Worm (Caenorhabditis elegans) whole organism, L1 larva: ENCODE measurements around the gene ztf-7.

Source experiments
- C04F5.9 ChIP-seq: sonication (generic microtip); optimal IDR thresholded peaks from 2 replicates; lab custom pipeline; 2016; ENCODE audit warnings: missing genetic modification characterization, missing compliant biosample characterization
- C16A3.4 ChIP-seq: fragments of 150-350 bp; optimal IDR thresholded peaks from 2 replicates; lab custom pipeline; 2014; ENCODE audit warnings: missing biosample characterization, missing genetic modification characterization
- F16B12.6 ChIP-seq: fragments of 150-350 bp; optimal IDR thresholded peaks from 2 replicates; lab custom pipeline; 2014; ENCODE audit warnings: missing biosample characterization, missing genetic modification characterization
- Y116A8C.19 ChIP-seq: sonication (generic microtip); optimal IDR thresholded peaks from 2 replicates; lab custom pipeline; 2016; ENCODE audit warnings: missing compliant biosample characterization, missing genetic modification characterization, borderline replicate concordance
- aha-1 ChIP-seq: fragments of 150-350 bp; optimal IDR thresholded peaks from 2 replicates; lab custom pipeline; 2014; ENCODE audit warnings: missing biosample characterization, missing genetic modification characterization
- aly-2 ChIP-seq: fragments of 150-350 bp; optimal IDR thresholded peaks from 2 replicates; lab custom pipeline; 2014; ENCODE audit warnings: missing biosample characterization, missing genetic modification characterization
- ceh-82 ChIP-seq, 3 experiments: fragments of 150-350 bp in 1 of 3; sonication (generic microtip) in 2 of 3; optimal IDR thresholded peaks; 2 replicates each; lab custom pipeline; 2014 to 2017; ENCODE audit warnings: missing biosample characterization in 3 of 3, missing genetic modification characterization in 3 of 3
- ceh-88 ChIP-seq: fragments of 200-800 bp; sonication (Bioruptor generic); IDR thresholded peaks from 2 replicates; pipeline ENCODE4 v1.3.6; 2022; ENCODE audit warnings: missing genetic modification characterization, missing compliant biosample characterization
- ces-1 ChIP-seq: fragments of 150-350 bp; optimal IDR thresholded peaks from 2 replicates; lab custom pipeline; 2014; ENCODE audit warnings: missing biosample characterization, missing genetic modification reagents, missing genetic modification characterization
- efl-1 ChIP-seq, 4 experiments: fragments of 150-350 bp; optimal IDR thresholded peaks in 3 of 4; peaks in 1 of 4; 1 replicate in 1 of 4; 2 replicates in 3 of 4; lab custom pipeline; 2014; ENCODE audit warnings: missing biosample characterization in 2 of 4, missing genetic modification characterization in 2 of 4, missing genetic modification reagents in 2 of 4
- efl-3 ChIP-seq: fragments of 200-800 bp; sonication (Bioruptor generic); optimal IDR thresholded peaks from 2 replicates; lab custom pipeline; 2018; ENCODE audit warnings: mild to moderate bottlenecking, missing genetic modification characterization, missing compliant biosample characterization
- elt-2 ChIP-seq: sonication (generic microtip); optimal IDR thresholded peaks from 2 replicates; lab custom pipeline; 2016; ENCODE audit warnings: missing genetic modification characterization, mild to moderate bottlenecking, inconsistent platforms, missing compliant biosample characterization, missing genetic modification reagents
- elt-3 ChIP-seq, 6 experiments: fragments of 150-350 bp in 1 of 6; sonication (generic microtip); optimal IDR thresholded peaks; 2 replicates each; lab custom pipeline; 2017 to 2018; ENCODE audit warnings: missing biosample characterization in 6 of 6, missing genetic modification characterization in 6 of 6, inconsistent platforms in 1 of 6
- ets-5 ChIP-seq: fragments of 200-800 bp; sonication (Bioruptor generic); IDR thresholded peaks from 2 replicates; pipeline ENCODE4 v1.3.6; 2022; ENCODE audit warnings: missing genetic modification characterization, missing compliant biosample characterization
- fkh-10 ChIP-seq: sonication (generic microtip); optimal IDR thresholded peaks from 2 replicates; lab custom pipeline; 2017; ENCODE audit warnings: missing biosample characterization, missing genetic modification reagents, missing genetic modification characterization
- fos-1 ChIP-seq: fragments of 150-350 bp; optimal IDR thresholded peaks from 2 replicates; lab custom pipeline; 2014; ENCODE audit warnings: missing biosample characterization, missing genetic modification characterization
- hlh-17 ChIP-seq: fragments of 200-800 bp; sonication (Bioruptor generic); optimal IDR thresholded peaks from 2 replicates; lab custom pipeline; 2018; ENCODE audit warnings: missing genetic modification characterization, mild to moderate bottlenecking, missing compliant biosample characterization, moderate library complexity, borderline replicate concordance
- jun-1 ChIP-seq: fragments of 150-350 bp; optimal IDR thresholded peaks from 2 replicates; lab custom pipeline; 2014; ENCODE audit warnings: missing biosample characterization, missing genetic modification reagents, missing genetic modification characterization
- lin-14 ChIP-seq: fragments of 200-800 bp; sonication (Bioruptor generic); optimal IDR thresholded peaks from 2 replicates; lab custom pipeline; 2018; ENCODE audit warnings: mild to moderate bottlenecking, missing genetic modification characterization, moderate library complexity, missing compliant biosample characterization
- lin-15B ChIP-seq: fragments of 150-350 bp; sonication (generic microtip); optimal IDR thresholded peaks from 3 replicates; lab custom pipeline; 2014; ENCODE audit warnings: missing biosample characterization, missing genetic modification characterization
- lin-35 ChIP-seq, 2 experiments: fragments of 150-350 bp; optimal IDR thresholded peaks; 2 replicates each; lab custom pipeline; 2014; ENCODE audit warnings: missing biosample characterization in 2 of 2, missing genetic modification characterization in 2 of 2, missing genetic modification reagents in 2 of 2
- lir-3 ChIP-seq: sonication (generic microtip); optimal IDR thresholded peaks from 2 replicates; lab custom pipeline; 2016; ENCODE audit warnings: mild to moderate bottlenecking, missing genetic modification characterization, moderate library complexity, missing compliant biosample characterization; ENCODE audit not compliant: poor library complexity
- lsy-2 ChIP-seq, 2 experiments: fragments of 150-350 bp; optimal IDR thresholded peaks; 2 replicates each; lab custom pipeline; 2014; ENCODE audit warnings: missing biosample characterization in 2 of 2, missing genetic modification characterization in 2 of 2
- mdl-1 ChIP-seq, 2 experiments: fragments of 150-350 bp; optimal IDR thresholded peaks; 2 replicates each; lab custom pipeline; 2014 to 2017; ENCODE audit warnings: missing biosample characterization in 2 of 2, missing genetic modification characterization in 2 of 2, inconsistent platforms in 1 of 2
- nhr-47 ChIP-seq: sonication (generic microtip); optimal IDR thresholded peaks from 2 replicates; lab custom pipeline; 2016; ENCODE audit warnings: mild to moderate bottlenecking, missing genetic modification characterization, moderate library complexity, missing compliant biosample characterization
- nhr-71 ChIP-seq: sonication (generic microtip); optimal IDR thresholded peaks from 2 replicates; lab custom pipeline; 2016; ENCODE audit warnings: mild to moderate bottlenecking, missing genetic modification characterization, moderate library complexity, missing compliant biosample characterization
- nhr-84 ChIP-seq: sonication (generic microtip); optimal IDR thresholded peaks from 2 replicates; lab custom pipeline; 2017; ENCODE audit warnings: missing biosample characterization, missing genetic modification characterization
- pag-3 ChIP-seq: sonication (generic microtip); optimal IDR thresholded peaks from 2 replicates; lab custom pipeline; 2017; ENCODE audit warnings: missing genetic modification characterization, mild to moderate bottlenecking, missing compliant biosample characterization, antibody characterized with exemption, borderline replicate concordance; ENCODE audit not compliant: insufficient read depth
- rnt-1 ChIP-seq: sonication (generic microtip); optimal IDR thresholded peaks from 2 replicates; lab custom pipeline; 2016; ENCODE audit warnings: mild to moderate bottlenecking, missing genetic modification characterization, moderate library complexity, missing compliant biosample characterization
- skn-1 ChIP-seq: fragments of 150-350 bp; optimal IDR thresholded peaks from 2 replicates; lab custom pipeline; 2014; ENCODE audit warnings: missing biosample characterization, missing genetic modification characterization
- sptf-1 ChIP-seq: fragments of 150-350 bp; optimal IDR thresholded peaks from 2 replicates; lab custom pipeline; 2014; ENCODE audit warnings: missing biosample characterization, missing genetic modification characterization
- swsn-7 ChIP-seq: sonication (generic microtip); optimal IDR thresholded peaks from 2 replicates; lab custom pipeline; 2016; ENCODE audit warnings: missing genetic modification characterization, missing compliant biosample characterization
- tbx-2 ChIP-seq: sonication (generic microtip); optimal IDR thresholded peaks from 2 replicates; lab custom pipeline; 2016; ENCODE audit warnings: missing genetic modification characterization, missing compliant biosample characterization
- tlp-1 ChIP-seq: fragments of 150-350 bp; optimal IDR thresholded peaks from 2 replicates; lab custom pipeline; 2014; ENCODE audit warnings: missing biosample characterization, missing genetic modification characterization
- unc-130 ChIP-seq: fragments of 150-350 bp; optimal IDR thresholded peaks from 2 replicates; lab custom pipeline; 2017; ENCODE audit warnings: missing biosample characterization, missing genetic modification characterization, inconsistent platforms
- unc-86 ChIP-seq: sonication (generic microtip); optimal IDR thresholded peaks from 2 replicates; lab custom pipeline; 2016; ENCODE audit warnings: missing genetic modification characterization, missing compliant biosample characterization
- unc-98 ChIP-seq: fragments of 200-800 bp; sonication (Bioruptor generic); IDR thresholded peaks from 2 replicates; pipeline ENCODE4 v1.3.6; 2022; ENCODE audit warnings: missing genetic modification characterization, missing compliant biosample characterization
- vab-15 ChIP-seq: sonication (generic microtip); optimal IDR thresholded peaks from 2 replicates; lab custom pipeline; 2017; ENCODE audit warnings: missing genotype, mild to moderate bottlenecking, missing genetic modification characterization, missing compliant biosample characterization
- zag-1 ChIP-seq: fragments of 150-350 bp; optimal IDR thresholded peaks from 2 replicates; lab custom pipeline; 2014; ENCODE audit warnings: missing biosample characterization, missing genetic modification characterization
- zip-4 ChIP-seq: fragments of 200-800 bp; sonication (Bioruptor generic); optimal IDR thresholded peaks from 2 replicates; lab custom pipeline; 2018; ENCODE audit warnings: mild to moderate bottlenecking, missing genetic modification characterization, moderate library complexity, missing compliant biosample characterization

Gene ztf-7

DNA sequence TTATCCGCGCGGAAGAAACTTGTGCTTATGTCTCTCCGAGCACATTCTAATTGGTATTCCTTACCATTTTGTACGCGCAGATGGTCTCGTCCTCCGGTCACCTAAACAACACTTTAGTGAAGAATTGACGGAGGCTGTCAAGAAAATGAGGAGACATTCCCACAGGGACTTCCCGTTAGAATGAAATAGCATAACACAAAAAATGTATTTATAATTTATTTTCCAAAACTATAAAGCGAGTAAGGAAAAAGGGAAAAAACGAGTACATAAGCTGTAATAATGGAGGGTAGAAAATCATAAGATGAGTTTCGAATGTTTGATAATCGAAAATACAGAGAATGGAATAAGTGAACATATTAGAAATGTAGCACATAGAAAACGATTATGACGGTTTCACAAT is 13.8 kb downstream of the ztf-7 start, which contains the start of gene F46B6.12:
TSS of gene F46B6.12 (minus strand) at position 101 of the 400 bp plus-strand sequence.
- TF ChIP-seq ces-1 (no peak), rnt-1 (tag; lab: Kevin White, UChicago) (no peak), ceh-82 (tag; optimal IDR thresholded peaks at IDR 0.05; lab: Kevin White, UChicago) (no peak), efl-3 (no peak), lin-35 (GFP tag; optimal IDR thresholded peaks at IDR 0.05; lab: Kevin White, UChicago) (no peak), C04F5.9 (tag; lab: Kevin White, UChicago) (no peak), nhr-84 (no peak), ets-5 (GFP tag; lab: Robert Waterston, UW) (no peak), hlh-17 (GFP tag; lab: Kevin White, UChicago) (no peak), lir-3 (tag; lab: Kevin White, UChicago) (no peak), unc-86 (tag; lab: Kevin White, UChicago) (no peak), zag-1 (tag; lab: Kevin White, UChicago) (no peak), skn-1 (tag; lab: Kevin White, UChicago) (no peak), nhr-47 (tag; lab: Kevin White, UChicago) (no peak), fos-1 (tag; lab: Kevin White, UChicago) (no peak), ceh-88 (GFP tag; lab: Robert Waterston, UW) (no peak)
- TF ChIP-seq, all 84 proteins: peak for 0

DNA sequence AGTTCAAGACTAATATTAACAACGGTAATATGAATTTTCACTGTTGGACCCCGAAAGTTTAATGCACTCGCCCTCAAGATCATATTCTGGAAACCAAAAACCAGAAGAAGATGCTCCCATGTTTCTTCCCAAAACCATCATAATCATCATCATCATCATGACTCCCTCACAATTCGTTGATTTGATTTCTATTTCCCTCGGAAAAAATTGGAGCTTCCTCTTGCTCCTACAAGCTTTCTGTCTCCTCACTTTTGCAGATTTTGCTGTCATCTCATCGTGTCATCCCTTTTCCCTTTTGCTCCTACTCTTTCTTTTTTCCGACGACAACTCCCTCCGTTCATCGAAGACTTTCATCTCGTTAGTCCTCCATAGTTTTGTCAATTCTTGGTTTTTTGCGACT is 17.5 kb downstream of the ztf-7 start, which contains the start of gene F46B6.2:
TSS of gene F46B6.2 (plus strand) at position 316 of the 400 bp plus-strand sequence.
- TF ChIP-seq Y116A8C.19 (tag; lab: Kevin White, UChicago) (no peak), jun-1 (tag; lab: Kevin White, UChicago) (no peak), lin-15B (tag; lab: Kevin White, UChicago) (no peak), ces-1 (peak; percentile 99), fkh-10 (GFP tag; lab: Kevin White, UChicago) (peak; percentile 56), elt-3 (tag; optimal IDR thresholded peaks at IDR 0.05; lab: Kevin White, UChicago) (no peak), efl-3 (no peak), sptf-1 (tag; lab: Kevin White, UChicago) (no peak)

ce11 chrV:9771311-9771710 is 18.2 kb downstream of the ztf-7 start:
- TF ChIP-seq efl-3 (no peak), pag-3 (tag; lab: Kevin White, UChicago) (no peak), tlp-1 (tag; lab: Kevin White, UChicago) (no peak), unc-130 (tag; lab: Kevin White, UChicago) (no peak), lin-35 (GFP tag; optimal IDR thresholded peaks at IDR 0.05; lab: Kevin White, UChicago) (no peak), unc-98 (GFP tag; lab: Robert Waterston, UW) (no peak), vab-15 (tag; lab: Kevin White, UChicago) (no peak), nhr-84 (no peak), zip-4 (GFP tag; lab: Kevin White, UChicago) (no peak), F16B12.6 (tag; lab: Kevin White, UChicago) (no peak)

DNA sequence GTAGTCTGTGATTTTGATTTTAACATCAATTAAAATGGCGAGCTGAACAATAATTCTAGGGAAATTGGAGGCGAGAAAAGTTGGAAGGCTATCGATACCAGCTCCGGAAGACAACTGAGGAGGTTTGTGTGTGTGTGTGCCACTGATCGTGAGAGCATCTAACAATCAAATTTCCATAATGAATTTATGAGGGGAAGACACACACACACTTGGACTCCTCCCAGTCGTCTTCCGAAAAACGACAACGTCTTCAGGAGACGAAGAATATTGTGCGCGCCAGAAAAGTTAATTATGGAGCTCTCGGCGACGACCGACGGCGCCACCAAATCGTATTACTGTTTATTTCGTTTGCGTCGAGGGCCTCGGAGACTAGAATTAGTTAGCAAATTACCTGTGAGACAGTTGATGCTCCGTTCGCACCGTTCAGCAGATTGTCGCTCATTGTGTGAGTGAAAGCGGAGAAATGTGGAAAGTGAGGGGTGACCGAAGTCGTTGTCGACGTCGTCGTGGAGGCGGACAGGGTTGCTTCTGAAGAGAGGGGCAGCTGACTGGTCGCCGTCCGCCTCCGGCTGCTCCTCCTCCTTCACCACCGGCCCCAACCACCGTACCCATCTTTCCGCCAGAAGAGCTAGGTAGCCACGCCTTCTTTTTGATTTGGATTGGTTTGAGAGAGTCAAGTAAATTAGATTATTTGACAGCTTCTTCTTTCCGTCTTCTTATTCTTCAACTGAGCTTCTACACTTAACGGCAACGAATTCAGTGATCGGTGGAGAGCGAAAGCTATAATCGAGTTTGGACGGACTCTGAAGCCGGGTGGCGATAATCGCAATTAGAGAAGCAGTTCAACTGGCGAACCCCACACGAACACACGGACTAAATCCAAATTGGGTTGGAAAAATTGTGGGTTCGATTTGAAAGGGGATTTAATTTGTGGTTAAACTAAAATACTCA is 20.4 kb downstream of the ztf-7 start, which contains the start of gene unc-42:
TSS of gene unc-42 (minus strand) at position 564 of the 951 bp plus-strand sequence.
- TF ChIP-seq nhr-47 (tag; lab: Kevin White, UChicago) (peak; percentile 50), aha-1 (no peak), aly-2 (tag; lab: Kevin White, UChicago) (no peak), fkh-10 (GFP tag; lab: Kevin White, UChicago) (peak; percentile 88), C16A3.4 (tag; lab: Kevin White, UChicago) (no peak), tbx-2 (peak; percentile 35), mdl-1 (tag; optimal IDR thresholded peaks at IDR 0.05; lab: Kevin White, UChicago) (no peak), swsn-7 (tag; lab: Kevin White, UChicago) (peak; percentile 16), lsy-2 (tag; optimal IDR thresholded peaks at IDR 0.05; lab: Kevin White, UChicago) (peak in 1 of 2 experiments; percentile 53), elt-2 (tag; lab: Kevin White, UChicago) (no peak), nhr-71 (tag; lab: Kevin White, UChicago) (peak; percentile 30), ces-1 (peak; percentile 100), efl-1 (optimal IDR thresholded peaks at IDR 0.05; lab: Kevin White, UChicago) (no peak), efl-1 (GFP tag; optimal IDR thresholded peaks at IDR 0.05 in 1 of 2; lab: Kevin White, UChicago) (peak in 1 of 2 experiments; percentile 76), lin-14 (GFP tag; lab: Kevin White, UChicago) (peak; percentile 80), ceh-82 (tag; optimal IDR thresholded peaks at IDR 0.05; lab: Kevin White, UChicago) (peak in 1 of 3 experiments; percentile 28)
